Fruit fly (Drosophila melanogaster) whole organism, pupa: ENCODE measurements around the gene CG13311.

Source experiments
- CG13204 ChIP-seq: fragments of 200-800 bp; sonication (Bioruptor generic); optimal IDR thresholded peaks from 2 replicates; lab custom pipeline; 2018; ENCODE audit warnings: missing biosample characterization, mild to moderate bottlenecking, missing genetic modification characterization, moderate library complexity
- CG8159 ChIP-seq: fragments of 200-800 bp; sonication (Bioruptor generic); optimal IDR thresholded peaks from 3 replicates; lab custom pipeline; 2018; ENCODE audit warnings: missing biosample characterization, mild to moderate bottlenecking, missing genetic modification characterization, moderate library complexity

DNA sequence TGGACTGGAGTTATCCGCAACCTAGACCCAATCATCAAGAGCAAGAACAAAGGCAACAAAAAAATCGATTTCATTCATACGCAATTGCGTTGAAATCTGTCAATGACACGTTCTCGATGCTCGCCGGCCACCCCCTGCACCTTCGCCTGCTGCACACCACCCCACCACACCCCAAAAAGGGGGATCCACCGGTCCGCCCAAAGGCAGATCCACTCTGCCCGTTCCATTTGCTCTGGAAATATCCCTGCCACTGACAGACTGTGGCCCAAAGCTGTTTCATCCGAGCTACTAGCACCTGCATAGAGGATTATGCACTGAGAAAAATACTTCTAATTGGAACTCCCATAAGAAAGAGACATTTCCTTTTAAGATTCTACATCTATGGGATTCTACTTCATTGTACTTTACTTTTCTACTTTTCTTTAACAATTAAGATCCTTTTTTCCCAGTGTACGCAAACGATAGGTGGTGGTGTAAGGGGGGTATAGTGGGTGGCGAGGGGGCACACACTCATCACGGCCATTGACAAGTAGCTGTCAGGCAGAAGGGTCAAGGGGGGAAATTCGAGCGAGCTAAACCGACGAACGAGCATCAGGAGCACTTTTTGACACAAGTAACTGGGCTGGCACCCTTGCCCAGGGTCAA, 21.9 kb upstream of the CG13311 start:
- TF ChIP-seq CG13204 (GFP tag; lab: Kevin White, UChicago): peak; percentile 77
- TF ChIP-seq CG8159 (tag; lab: Kevin White, UChicago): peak; percentile 84
